Worm (Caenorhabditis elegans) whole organism, L3 larva: ENCODE results near the gene mab-9.

Source experiments
- R02D3.7 ChIP-seq: fragments of 150-350 bp; optimal IDR thresholded peaks from 2 replicates; lab custom pipeline; 2014; ENCODE audit warnings: missing biosample characterization, missing genetic modification characterization
- ama-1 ChIP-seq: fragments of 150-350 bp; optimal IDR thresholded peaks from 2 replicates; lab custom pipeline; 2018
- ceh-28 ChIP-seq: fragments of 150-350 bp; optimal IDR thresholded peaks from 2 replicates; lab custom pipeline; 2014; ENCODE audit warnings: missing biosample characterization, missing genetic modification reagents, missing genetic modification characterization
- fkh-10 ChIP-seq: sonication (generic microtip); optimal IDR thresholded peaks from 2 replicates; lab custom pipeline; 2017; ENCODE audit warnings: missing biosample characterization, missing genetic modification reagents, missing genetic modification characterization
- fos-1 ChIP-seq: fragments of 150-350 bp; optimal IDR thresholded peaks from 2 replicates; lab custom pipeline; 2014; ENCODE audit warnings: missing biosample characterization, missing genetic modification characterization
- lin-39 ChIP-seq: fragments of 150-350 bp; optimal IDR thresholded peaks from 2 replicates; lab custom pipeline; 2018; ENCODE audit warnings: missing biosample characterization, missing genetic modification reagents, missing genetic modification characterization
- nfya-1 ChIP-seq: sonication (generic microtip); optimal IDR thresholded peaks from 2 replicates; lab custom pipeline; 2017; ENCODE audit warnings: missing genetic modification characterization, mild to moderate bottlenecking, missing compliant biosample characterization, antibody characterized with exemption, moderate library complexity; ENCODE audit not compliant: insufficient read depth
- nhr-11 ChIP-seq: fragments of 150-350 bp; optimal IDR thresholded peaks from 2 replicates; lab custom pipeline; 2014; ENCODE audit warnings: missing biosample characterization, missing genetic modification characterization
- nhr-237 ChIP-seq: fragments of 150-350 bp; optimal IDR thresholded peaks from 2 replicates; lab custom pipeline; 2014; ENCODE audit warnings: missing biosample characterization, missing genetic modification characterization
- pqm-1 ChIP-seq: fragments of 150-350 bp; optimal IDR thresholded peaks from 2 replicates; lab custom pipeline; 2017; ENCODE audit warnings: missing biosample characterization, missing genetic modification characterization, inconsistent platforms
- skn-1 ChIP-seq: fragments of 150-350 bp; optimal IDR thresholded peaks from 2 replicates; lab custom pipeline; 2014; ENCODE audit warnings: missing biosample characterization, missing genetic modification characterization
- unc-39 ChIP-seq: sonication (generic microtip); optimal IDR thresholded peaks from 4 replicates; lab custom pipeline; 2017; ENCODE audit warnings: missing biosample characterization, missing genetic modification characterization
- unc-62 ChIP-seq: fragments of 150-350 bp; sonication (generic microtip); optimal IDR thresholded peaks from 4 replicates; lab custom pipeline; 2014; ENCODE audit warnings: missing biosample characterization, missing genetic modification reagents, missing genetic modification characterization
- zag-1 ChIP-seq: fragments of 150-350 bp; optimal IDR thresholded peaks from 2 replicates; lab custom pipeline; 2014; ENCODE audit warnings: missing biosample characterization, missing genetic modification characterization

ce11 chrII:555371-555770 is 39.5 kb downstream of the mab-9 start:
- no peak for TF ChIP-seq zag-1 (tag; lab: Kevin White, UChicago)
- TF ChIP-seq nhr-11 (tag; lab: Kevin White, UChicago) = no peak
- no peak for TF ChIP-seq lin-39 (tag; lab: Kevin White, UChicago)
- no peak for TF ChIP-seq unc-62 (GFP tag; lab: Kevin White, UChicago)
- TF ChIP-seq pqm-1 = no peak
- TF ChIP-seq fkh-10 (GFP tag; lab: Kevin White, UChicago) = no peak
- TF ChIP-seq skn-1 (tag; lab: Kevin White, UChicago) = no peak
- TF ChIP-seq nfya-1 (tag; lab: Kevin White, UChicago) = no peak
- no peak for TF ChIP-seq fos-1 (tag; lab: Kevin White, UChicago)
- TF ChIP-seq ceh-28 = peak; percentile 67
- no peak for TF ChIP-seq ama-1
- TF ChIP-seq R02D3.7 (tag; lab: Kevin White, UChicago) = no peak
- TF ChIP-seq nhr-237 = no peak
- no peak for TF ChIP-seq unc-39 (tag; lab: Kevin White, UChicago)
